Worm (Caenorhabditis elegans) whole organism, dauer: ENCODE data around the gene shw-1.

ENCODE experiments used
- unc-62 ChIP-seq: sonication (generic microtip); optimal IDR thresholded peaks from 2 replicates; lab custom pipeline; 2017; ENCODE audit warnings: missing biosample characterization, missing genetic modification reagents, missing genetic modification characterization

Gene shw-1

DNA sequence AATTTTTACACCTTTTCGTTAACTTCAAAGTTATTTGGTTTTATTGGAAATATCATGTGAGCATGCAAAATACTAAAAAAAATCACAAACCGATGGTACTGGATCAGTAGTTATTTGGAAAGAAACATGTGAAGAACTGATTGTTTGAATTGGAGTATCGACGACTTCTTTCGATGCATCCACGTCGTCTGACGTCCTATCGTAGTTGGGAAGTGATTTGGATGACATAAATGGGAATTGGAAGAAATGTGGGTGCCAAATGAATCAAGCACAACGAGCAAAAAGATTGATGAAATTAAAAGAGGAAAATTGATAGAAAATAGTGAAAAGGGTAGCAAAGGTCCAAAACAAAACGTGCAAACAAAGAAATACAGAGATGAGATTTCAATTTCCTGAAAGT, at the start of gene shw-1:
TSS of gene shw-1 (minus strand) at position 228 of the 400 bp plus-strand sequence.
- no peak for TF ChIP-seq unc-62 (GFP tag; lab: Kevin White, UChicago)

DNA sequence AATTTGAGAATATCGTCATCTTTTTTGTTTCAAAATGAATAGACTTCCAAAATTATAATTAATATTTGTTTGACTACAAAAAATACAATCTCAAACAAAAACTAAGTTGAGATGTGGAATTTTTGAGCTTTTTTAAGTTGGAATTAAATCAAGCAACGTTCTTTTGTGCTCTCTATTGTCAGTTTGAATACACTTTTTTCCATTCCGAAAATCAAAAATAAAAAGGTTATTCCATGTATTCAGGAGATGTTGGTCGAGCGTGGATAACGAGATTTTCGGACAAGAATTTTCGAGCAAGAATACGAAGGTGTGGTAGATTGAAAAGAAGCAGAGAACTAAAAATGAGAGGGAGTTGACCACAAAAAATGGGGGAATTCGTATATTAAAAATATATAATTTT, 48.9 kb upstream of the shw-1 start:
- TF ChIP-seq unc-62 (GFP tag; lab: Kevin White, UChicago): no peak

DNA sequence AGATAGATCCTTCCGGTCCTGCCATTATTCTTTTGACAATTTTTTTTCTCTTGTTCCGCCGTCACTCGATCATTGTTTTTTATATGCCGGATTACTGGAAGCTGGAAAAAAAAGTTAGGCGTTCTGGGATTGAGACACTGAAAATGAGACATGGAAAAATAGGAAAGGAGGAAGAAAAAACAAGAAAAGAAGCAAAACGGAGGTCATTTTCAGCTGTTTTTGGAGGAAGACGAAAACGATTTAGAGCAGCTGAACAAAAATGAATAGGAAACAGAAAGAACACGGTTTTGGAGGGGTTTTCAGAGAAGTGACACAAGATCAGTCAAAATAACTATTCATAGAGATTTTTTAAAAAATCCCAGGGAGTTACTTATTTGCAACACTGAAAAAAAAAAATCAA, 47.8 kb upstream of the shw-1 start, which contains the start of gene amt-3:
TSS of gene amt-3 (minus strand) at position 101 of the 400 bp plus-strand sequence.
- no peak for TF ChIP-seq unc-62 (GFP tag; lab: Kevin White, UChicago)

DNA sequence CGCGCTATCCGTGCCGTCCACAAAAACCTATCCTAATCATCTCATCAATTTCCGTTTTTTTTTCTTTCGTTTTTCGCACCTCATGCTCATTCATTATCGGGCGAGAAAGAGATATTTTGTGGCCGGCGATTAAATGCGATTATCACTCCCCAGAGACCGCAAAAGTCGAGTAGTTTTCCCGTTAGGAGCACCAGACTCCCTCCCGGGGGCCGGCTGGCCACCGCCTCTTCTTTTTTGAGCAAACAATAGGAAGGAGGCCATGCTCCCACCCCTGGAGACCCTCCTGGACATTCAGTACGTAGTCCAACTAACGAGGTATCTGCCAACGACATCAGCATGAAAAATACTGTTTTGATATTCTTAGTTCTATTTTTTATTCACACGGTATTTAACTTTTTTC, 39.2 kb upstream of the shw-1 start, which contains the start of gene M195.2:
TSS of gene M195.2 (plus strand) at position 301 of the 400 bp plus-strand sequence.
- no peak for TF ChIP-seq unc-62 (GFP tag; lab: Kevin White, UChicago)

DNA sequence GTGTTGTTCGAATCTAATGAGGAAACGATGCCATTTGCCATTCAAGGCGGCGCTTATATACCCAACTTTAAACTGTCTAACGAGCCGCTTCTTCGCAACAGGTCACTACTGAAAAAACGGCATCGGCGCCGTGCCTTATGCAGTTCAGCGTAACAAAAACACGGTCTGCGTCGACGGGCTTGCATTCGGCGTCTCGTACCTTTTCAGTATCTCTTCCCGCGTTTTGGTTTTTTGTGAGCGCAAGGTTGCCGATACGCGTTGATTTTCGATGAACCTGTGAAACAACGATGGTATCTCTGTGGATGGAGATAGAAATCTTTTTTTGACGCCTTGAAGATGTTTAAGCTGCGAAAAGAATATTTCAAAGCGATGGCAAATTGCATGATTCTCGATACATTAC, 38.1 kb upstream of the shw-1 start, which contains the start of gene col-77:
TSS of gene col-77 (minus strand) at position 32 of the 400 bp plus-strand sequence.
- TF ChIP-seq unc-62 (GFP tag; lab: Kevin White, UChicago): no peak

DNA sequence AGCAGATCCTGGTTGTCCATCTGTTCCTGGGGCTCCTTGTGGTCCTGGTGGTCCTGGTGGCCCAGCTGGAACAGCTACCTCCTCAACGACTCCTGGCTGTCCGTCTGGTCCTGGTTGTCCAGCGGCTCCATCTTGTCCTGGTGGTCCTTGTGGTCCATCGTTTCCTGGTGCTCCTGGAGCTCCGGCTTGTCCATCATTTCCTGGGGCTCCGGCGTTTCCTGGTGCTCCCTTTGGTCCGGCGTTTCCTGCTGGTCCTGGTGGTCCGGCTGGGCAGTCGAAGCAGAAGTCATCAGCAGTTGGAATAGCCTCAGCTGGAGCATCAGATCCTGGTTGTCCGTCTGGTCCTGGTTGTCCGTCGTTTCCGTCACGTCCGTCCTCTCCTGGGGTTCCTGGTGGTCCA, 37.2 kb upstream of the shw-1 start:
- no peak for TF ChIP-seq unc-62 (GFP tag; lab: Kevin White, UChicago)

DNA sequence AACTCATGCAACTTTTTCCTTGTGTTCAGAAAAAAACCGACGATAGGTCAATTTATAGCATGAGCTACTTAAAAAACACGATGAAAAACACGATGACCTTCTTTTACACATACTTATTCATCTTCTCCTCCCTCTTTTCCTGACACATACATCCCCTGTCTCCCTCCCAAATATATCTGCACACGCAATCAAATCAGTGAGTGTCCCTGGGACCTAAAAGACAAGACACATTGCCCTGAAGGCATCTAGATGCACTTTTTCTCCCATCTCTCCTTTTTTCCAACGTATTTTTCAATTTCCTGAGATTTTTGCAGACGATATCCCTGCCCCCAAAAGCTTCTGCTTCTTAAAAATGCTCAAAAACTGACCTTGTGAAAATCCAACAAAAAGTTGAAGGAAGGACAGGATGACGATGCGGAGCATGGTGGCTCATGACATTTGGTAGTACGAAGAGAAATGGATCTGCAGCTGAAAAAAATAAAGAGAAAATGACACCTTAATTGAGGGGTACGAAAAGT, 33.0 kb upstream of the shw-1 start, which contains the start of gene C26D10.6:
TSS of gene C26D10.6 (minus strand) at position 468 of the 518 bp plus-strand sequence.
- TF ChIP-seq unc-62 (GFP tag; lab: Kevin White, UChicago): no peak

DNA sequence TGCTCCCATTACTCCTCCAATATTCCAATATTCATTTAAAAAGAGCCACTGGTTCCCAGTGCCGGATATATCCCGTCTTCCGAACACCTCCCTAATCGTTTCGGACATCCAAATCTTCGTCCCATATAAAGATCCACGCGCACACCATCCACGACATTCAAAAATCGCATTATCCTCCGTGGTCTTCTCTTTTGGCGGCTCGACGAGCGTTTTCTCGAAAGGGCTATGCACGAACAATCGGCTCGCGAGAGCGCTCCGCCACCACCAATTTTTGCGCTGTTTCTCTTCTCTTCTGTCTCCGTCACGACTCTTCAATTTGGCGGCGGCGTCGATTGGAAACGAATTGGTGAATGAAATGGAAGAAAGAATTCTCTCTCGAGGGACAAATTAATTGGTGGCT, 32.0 kb upstream of the shw-1 start:
- TF ChIP-seq unc-62 (GFP tag; lab: Kevin White, UChicago): no peak

DNA sequence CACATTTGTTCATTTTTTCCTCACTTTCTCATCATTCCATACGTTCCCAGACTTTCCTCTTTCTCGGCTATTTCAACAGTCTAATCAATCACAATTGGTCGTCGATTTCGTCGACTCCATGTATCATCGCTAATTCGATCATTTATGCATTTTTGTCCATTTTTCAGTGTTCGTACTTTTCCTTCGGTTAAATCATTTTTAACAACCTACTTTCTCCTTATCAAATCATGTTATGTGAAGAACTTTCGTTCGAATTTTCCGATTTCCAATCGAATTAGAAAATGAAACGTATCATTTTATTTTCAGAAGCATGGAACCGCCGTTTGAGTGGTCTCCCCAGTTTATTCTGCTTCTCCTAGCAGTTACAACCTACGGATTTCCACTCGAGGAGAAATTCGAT, 25.1 kb upstream of the shw-1 start, which contains the start of gene eff-1:
TSS of gene eff-1 (plus strand) at position 301 of the 400 bp plus-strand sequence.
- no peak for TF ChIP-seq unc-62 (GFP tag; lab: Kevin White, UChicago)

DNA sequence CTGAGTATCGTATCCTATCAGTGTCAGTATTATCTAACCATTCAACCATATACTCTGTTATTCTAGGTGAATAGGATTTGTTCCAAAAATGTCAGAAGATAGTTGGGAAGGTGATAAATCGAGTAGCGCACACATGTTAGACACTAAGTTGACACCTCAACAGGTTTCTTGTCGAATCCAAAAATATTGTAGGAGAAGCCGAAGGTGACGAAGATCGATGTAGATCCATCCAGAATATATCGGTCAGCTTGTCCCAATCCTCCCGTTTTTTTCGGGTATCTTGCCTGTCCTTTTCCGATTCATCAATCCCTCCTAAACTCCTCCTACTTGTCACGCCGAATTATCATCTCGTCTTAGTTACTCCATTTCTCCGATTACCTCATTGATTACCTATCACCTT, 24.3 kb upstream of the shw-1 start:
- TF ChIP-seq unc-62 (GFP tag; lab: Kevin White, UChicago): no peak

DNA sequence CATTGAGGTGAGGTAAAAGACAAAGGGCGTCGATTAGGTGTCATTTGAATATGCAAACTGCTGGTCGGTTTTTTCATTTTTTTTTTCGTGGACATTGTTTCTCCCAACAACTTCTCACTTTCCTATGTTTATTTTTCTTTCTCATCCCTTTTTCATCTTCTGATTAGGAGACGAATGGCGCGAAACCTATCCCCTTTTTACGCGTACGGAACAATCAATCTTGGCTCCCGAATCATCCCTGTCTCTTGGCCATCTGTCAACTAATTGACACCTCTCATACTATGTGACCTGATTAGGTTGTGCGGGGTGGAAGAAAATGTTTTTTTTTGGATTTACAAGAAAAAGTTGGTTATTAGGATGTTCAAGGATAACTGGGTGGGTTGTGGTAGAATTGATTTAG, 23.5 kb upstream of the shw-1 start:
- TF ChIP-seq unc-62 (GFP tag; lab: Kevin White, UChicago): no peak

DNA sequence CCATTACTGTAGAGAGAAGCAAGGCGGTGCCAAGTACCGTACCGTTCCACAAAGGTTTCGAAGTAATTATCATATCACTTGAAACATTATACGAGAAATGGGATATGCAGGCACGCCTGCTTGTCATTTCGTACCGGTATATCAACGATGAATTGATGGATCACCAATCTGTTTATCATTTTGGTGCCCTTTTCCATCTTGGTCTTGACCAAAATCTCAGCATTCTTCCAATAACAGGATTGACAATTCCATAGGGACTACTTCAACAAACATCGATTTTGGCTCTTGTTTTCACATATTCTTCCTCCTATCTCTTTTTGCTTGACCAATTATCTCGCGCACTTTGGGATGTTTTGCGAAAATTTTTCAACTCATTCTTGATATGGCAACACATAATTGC, 17.8 kb upstream of the shw-1 start:
- no peak for TF ChIP-seq unc-62 (GFP tag; lab: Kevin White, UChicago)

DNA sequence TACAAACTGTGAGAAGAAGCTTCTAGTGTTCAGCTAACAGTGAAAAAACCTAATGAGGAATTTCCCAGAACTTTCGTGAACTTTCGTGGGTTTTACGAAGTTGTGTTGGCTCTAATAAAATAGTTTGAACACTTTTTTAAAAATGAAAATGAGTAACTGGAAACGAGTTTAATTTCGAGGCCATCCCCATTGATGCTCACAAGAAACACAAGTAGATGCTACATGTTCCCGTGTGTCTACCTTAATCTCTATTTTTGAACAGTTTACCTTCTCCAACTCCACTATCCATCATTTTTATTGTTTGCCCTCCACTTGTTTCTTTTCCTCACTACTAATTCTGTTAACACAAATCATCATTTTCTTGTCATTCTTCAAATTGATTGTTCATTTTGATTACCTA, 12.4 kb upstream of the shw-1 start, which contains the start of gene C26D10.7:
TSS of gene C26D10.7 (plus strand) at position 301 of the 400 bp plus-strand sequence.
- no peak for TF ChIP-seq unc-62 (GFP tag; lab: Kevin White, UChicago)

DNA sequence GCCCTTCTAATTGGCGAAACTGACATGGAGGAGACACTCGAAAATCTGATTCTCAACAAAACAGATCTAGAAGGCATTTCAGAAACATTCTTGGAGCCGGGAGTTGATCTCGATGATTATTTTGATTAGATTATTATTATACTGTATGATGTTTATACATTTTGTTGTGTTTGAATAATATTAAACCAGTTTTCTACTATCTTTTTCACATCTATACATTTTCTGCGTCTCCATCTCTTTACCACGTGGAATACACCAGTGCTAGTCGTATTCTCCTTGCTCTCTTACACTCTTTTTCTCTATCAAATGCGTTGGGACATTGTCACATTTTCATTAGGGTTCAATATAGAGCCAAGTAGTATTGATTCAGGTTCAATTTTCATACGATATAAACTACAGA, 8.2 kb upstream of the shw-1 start, which contains the start of gene C26D10.4:
TSS of gene C26D10.4 (plus strand) at position 301 of the 400 bp plus-strand sequence.
- TF ChIP-seq unc-62 (GFP tag; lab: Kevin White, UChicago): no peak

DNA sequence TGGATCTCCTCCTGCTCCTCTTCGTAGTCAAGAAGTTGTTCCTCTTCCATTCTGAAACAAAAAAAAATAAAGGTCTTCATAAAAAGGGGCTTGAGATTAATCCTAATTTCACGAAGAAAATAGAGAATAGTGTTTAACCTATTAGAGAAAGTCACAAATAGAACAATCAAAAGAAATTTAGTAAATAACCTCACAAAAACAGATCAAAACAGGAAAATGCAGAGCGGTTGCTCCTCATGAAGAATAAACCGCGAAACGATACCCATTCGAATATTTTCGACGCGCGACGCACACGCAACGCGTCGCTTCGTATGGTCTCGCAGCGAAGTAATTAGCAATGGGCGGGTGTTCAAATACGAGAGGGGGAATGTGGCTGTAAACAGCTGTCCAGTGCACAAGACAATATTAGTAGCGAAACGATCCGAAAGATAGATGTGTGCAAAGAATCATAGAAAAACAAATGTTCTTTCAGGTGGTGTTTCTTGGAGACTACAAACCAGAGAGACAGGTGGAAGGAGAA, 7.6 kb upstream of the shw-1 start, which contains the start of gene hel-1:
TSS of gene hel-1 (minus strand) at position 51 of the 520 bp plus-strand sequence.
- TF ChIP-seq unc-62 (GFP tag; lab: Kevin White, UChicago): no peak

DNA sequence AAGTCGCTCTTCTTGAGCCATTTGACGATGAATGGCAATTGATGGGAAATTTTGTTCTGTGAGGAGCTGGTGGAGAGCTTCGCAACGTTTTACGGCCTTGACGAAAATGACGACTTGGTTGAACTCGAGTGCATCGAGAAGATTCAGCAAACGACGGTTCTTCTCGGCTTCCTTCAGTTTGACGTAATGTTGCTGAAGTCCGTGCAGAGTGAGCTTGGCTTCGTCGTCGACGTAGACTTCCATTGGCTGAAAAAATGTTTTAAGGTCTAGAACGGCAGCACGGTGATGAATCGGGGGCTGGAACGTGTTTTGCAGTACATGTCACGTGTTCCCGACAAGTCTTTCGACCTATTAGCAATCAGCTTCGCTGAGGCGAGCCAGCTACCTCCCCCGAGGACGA, 6.2 kb upstream of the shw-1 start:
- TF ChIP-seq unc-62 (GFP tag; lab: Kevin White, UChicago): no peak
